Fruit fly (Drosophila melanogaster) whole organism, embryonic: Measurements from ENCODE around the gene CG8312.

Experiments
- Abd-B ChIP-seq: fragments of 200-800 bp; sonication (Bioruptor generic); optimal IDR thresholded peaks from 2 replicates; lab custom pipeline; 2018; ENCODE audit warnings: missing biosample characterization, mild to moderate bottlenecking, missing genetic modification characterization, moderate library complexity
- Aef1 ChIP-seq: fragments of 200-800 bp; sonication (Bioruptor generic); IDR thresholded peaks from 3 replicates; pipeline ENCODE4 v1.3.6; 2022; ENCODE audit warnings: missing biosample characterization, missing genetic modification characterization
- Atf6 ChIP-seq: fragments of 200-800 bp; sonication (Bioruptor generic); IDR thresholded peaks from 2 replicates; pipeline ENCODE4 v1.3.6; 2022; ENCODE audit warnings: missing biosample characterization, missing genetic modification characterization
- CG10431 ChIP-seq: fragments of 200-800 bp; sonication (Bioruptor generic); optimal IDR thresholded peaks from 3 replicates; lab custom pipeline; 2018; ENCODE audit warnings: missing biosample characterization, mild to moderate bottlenecking, missing genetic modification characterization
- CG10462 ChIP-seq: fragments of 200-800 bp; sonication (Bioruptor generic); optimal IDR thresholded peaks from 2 replicates; lab custom pipeline; 2016; ENCODE audit warnings: missing biosample characterization, missing genetic modification characterization
- CG11093 ChIP-seq: fragments of 200-800 bp; sonication (Bioruptor generic); IDR thresholded peaks from 3 replicates; pipeline ENCODE4 v1.3.6; 2022; ENCODE audit warnings: missing biosample characterization, missing genetic modification characterization
- CG11456 ChIP-seq: fragments of 200-800 bp; sonication (Bioruptor generic); IDR thresholded peaks from 3 replicates; pipeline ENCODE4 v1.3.6; 2022; ENCODE audit warnings: missing biosample characterization, missing genetic modification characterization
- CG12942 ChIP-seq: fragments of 200-800 bp; sonication (Bioruptor generic); optimal IDR thresholded peaks from 3 replicates; lab custom pipeline; 2016; ENCODE audit warnings: missing biosample characterization, missing genetic modification characterization
- CG17186 ChIP-seq: fragments of 200-800 bp; sonication (Bioruptor generic); optimal IDR thresholded peaks from 3 replicates; lab custom pipeline; 2017; ENCODE audit warnings: missing biosample characterization, missing genetic modification reagents, missing genetic modification characterization
- CG17829 ChIP-seq: fragments of 200-800 bp; optimal IDR thresholded peaks from 2 replicates; lab custom pipeline; 2019; ENCODE audit warnings: missing biosample characterization, mild to moderate bottlenecking, missing genetic modification characterization, moderate library complexity
- CG2116 ChIP-seq: fragments of 200-800 bp; sonication (Bioruptor generic); optimal IDR thresholded peaks from 3 replicates; lab custom pipeline; 2018; ENCODE audit warnings: missing biosample characterization, mild to moderate bottlenecking, missing genetic modification characterization
- CG2889 ChIP-seq: fragments of 200-800 bp; sonication (Bioruptor generic); IDR thresholded peaks from 3 replicates; pipeline ENCODE4 v1.3.6; 2022; ENCODE audit warnings: missing biosample characterization, missing genetic modification characterization
- CG32772 ChIP-seq: fragments of 200-800 bp; sonication (Bioruptor generic); IDR thresholded peaks from 2 replicates; pipeline ENCODE4 v1.3.6; 2022; ENCODE audit warnings: missing biosample characterization, missing genetic modification characterization
- CG3407 ChIP-seq: fragments of 200-800 bp; sonication (Bioruptor generic); optimal IDR thresholded peaks from 2 replicates; lab custom pipeline; 2018; ENCODE audit warnings: missing biosample characterization, mild to moderate bottlenecking, missing genetic modification characterization
- CG6791 ChIP-seq: fragments of 200-800 bp; sonication (Bioruptor generic); IDR thresholded peaks from 3 replicates; pipeline ENCODE4 v1.3.6; 2022; ENCODE audit warnings: missing biosample characterization, missing genetic modification characterization; ENCODE audit not compliant: partially characterized antibody
- CG8290 ChIP-seq, 3 experiments: fragments of 200-800 bp; sonication (Bioruptor generic); optimal IDR thresholded peaks; 2 replicates each; lab custom pipeline; 2016 to 2019; ENCODE audit warnings: missing biosample characterization in 3 of 3, missing genetic modification characterization in 3 of 3, mild to moderate bottlenecking in 2 of 3, moderate library complexity in 1 of 3
- Camta ChIP-seq: fragments of 200-800 bp; sonication (Bioruptor generic); optimal IDR thresholded peaks from 2 replicates; lab custom pipeline; 2016; ENCODE audit warnings: missing biosample characterization, missing genetic modification characterization
- CoRest ChIP-seq: fragments of 200-800 bp; sonication (Bioruptor generic); optimal IDR thresholded peaks from 3 replicates; lab custom pipeline; 2018; ENCODE audit warnings: missing biosample characterization, mild to moderate bottlenecking, missing genetic modification characterization, moderate library complexity
- Dp ChIP-seq: fragments of 200-800 bp; sonication (Bioruptor generic); optimal IDR thresholded peaks from 2 replicates; lab custom pipeline; 2018; ENCODE audit warnings: missing biosample characterization, mild to moderate bottlenecking, missing genetic modification characterization, moderate library complexity
- Drgx ChIP-seq: fragments of 200-800 bp; sonication (Bioruptor generic); IDR thresholded peaks from 2 replicates; pipeline ENCODE4 v1.3.6; 2022; ENCODE audit warnings: missing biosample characterization, missing genetic modification characterization
- Fer3 ChIP-seq: fragments of 200-800 bp; sonication (Bioruptor generic); optimal IDR thresholded peaks from 2 replicates; lab custom pipeline; 2018; ENCODE audit warnings: missing biosample characterization, mild to moderate bottlenecking, missing genetic modification characterization, moderate library complexity
- H2.0 ChIP-seq: fragments of 200-800 bp; sonication (Bioruptor generic); IDR thresholded peaks from 2 replicates; pipeline ENCODE4 v1.3.6; 2022; ENCODE audit warnings: missing biosample characterization, missing genetic modification characterization
- Hmr ChIP-seq: fragments of 200-800 bp; sonication (Bioruptor generic); optimal IDR thresholded peaks from 3 replicates; lab custom pipeline; 2017; ENCODE audit warnings: mild to moderate bottlenecking, missing biosample characterization, missing genetic modification reagents, missing genetic modification characterization
- Hr51 ChIP-seq, 2 experiments: fragments of 200-800 bp; sonication (Bioruptor generic); optimal IDR thresholded peaks; 2 replicates in 1 of 2; 3 replicates in 1 of 2; lab custom pipeline; 2016 to 2018; ENCODE audit warnings: missing biosample characterization in 2 of 2, missing genetic modification characterization in 2 of 2, mild to moderate bottlenecking in 1 of 2, moderate library complexity in 1 of 2
- NC2β ChIP-seq: fragments of 200-800 bp; sonication (Bioruptor generic); optimal IDR thresholded peaks from 2 replicates; lab custom pipeline; 2016; ENCODE audit warnings: missing biosample characterization, missing genetic modification characterization
- Optix ChIP-seq: fragments of 200-800 bp; sonication (Bioruptor generic); IDR thresholded peaks from 3 replicates; pipeline ENCODE4 v1.3.6; 2022; ENCODE audit warnings: missing biosample characterization, missing genetic modification characterization
- Pdp1 ChIP-seq, 2 experiments: fragments of 200-800 bp; sonication (Bioruptor generic); optimal IDR thresholded peaks; 3 replicates each; lab custom pipeline; 2016; ENCODE audit warnings: missing biosample characterization in 2 of 2, missing genetic modification characterization in 2 of 2, mild to moderate bottlenecking in 1 of 2, moderate library complexity in 1 of 2
- Rfx ChIP-seq: fragments of 200-800 bp; sonication (Bioruptor generic); IDR thresholded peaks from 2 replicates; pipeline ENCODE4 v1.3.6; 2022; ENCODE audit warnings: missing biosample characterization, missing genetic modification characterization
- Ssrp ChIP-seq: fragments of 200-800 bp; sonication (Bioruptor generic); optimal IDR thresholded peaks from 2 replicates; lab custom pipeline; 2018; ENCODE audit warnings: missing biosample characterization, mild to moderate bottlenecking, missing genetic modification characterization, moderate library complexity
- az2 ChIP-seq: fragments of 200-800 bp; sonication (Bioruptor generic); optimal IDR thresholded peaks from 3 replicates; lab custom pipeline; 2016; ENCODE audit warnings: missing biosample characterization, missing genetic modification characterization
- dmrt99B ChIP-seq: fragments of 200-800 bp; sonication (Bioruptor generic); optimal IDR thresholded peaks from 2 replicates; lab custom pipeline; 2018; ENCODE audit warnings: missing biosample characterization, mild to moderate bottlenecking, missing genetic modification characterization, moderate library complexity
- exex ChIP-seq: fragments of 200-800 bp; sonication (Bioruptor generic); optimal IDR thresholded peaks from 4 replicates; lab custom pipeline; 2018; ENCODE audit warnings: missing biosample characterization, mild to moderate bottlenecking, missing genetic modification characterization, moderate library complexity
- fd102C ChIP-seq: fragments of 200-800 bp; sonication (Bioruptor generic); optimal IDR thresholded peaks from 2 replicates; lab custom pipeline; 2018; ENCODE audit warnings: missing biosample characterization, mild to moderate bottlenecking, missing genetic modification characterization, moderate library complexity
- fd96Cb ChIP-seq: fragments of 200-800 bp; sonication (Bioruptor generic); optimal IDR thresholded peaks from 2 replicates; lab custom pipeline; 2018; ENCODE audit warnings: missing biosample characterization, mild to moderate bottlenecking, missing genetic modification characterization, moderate library complexity
- fu2 ChIP-seq: fragments of 200-800 bp; sonication (Bioruptor generic); optimal IDR thresholded peaks from 2 replicates; lab custom pipeline; 2016; ENCODE audit warnings: missing biosample characterization, missing genetic modification characterization
- gcm ChIP-seq: fragments of 200-800 bp; sonication (Bioruptor generic); optimal IDR thresholded peaks from 2 replicates; lab custom pipeline; 2019; ENCODE audit warnings: missing biosample characterization, mild to moderate bottlenecking, missing genetic modification characterization, moderate library complexity
- grau ChIP-seq: fragments of 200-800 bp; optimal IDR thresholded peaks from 3 replicates; lab custom pipeline; 2019; ENCODE audit warnings: missing biosample characterization, mild to moderate bottlenecking, missing genetic modification characterization, moderate library complexity
- jigr1 ChIP-seq: fragments of 200-800 bp; sonication (Bioruptor generic); IDR thresholded peaks from 3 replicates; pipeline ENCODE4 v1.3.6; 2022; ENCODE audit warnings: missing biosample characterization, missing genetic modification characterization
- kah ChIP-seq: fragments of 200-800 bp; sonication (Bioruptor generic); optimal IDR thresholded peaks from 2 replicates; lab custom pipeline; 2018; ENCODE audit warnings: missing biosample characterization, mild to moderate bottlenecking, missing genetic modification characterization
- lbe ChIP-seq: fragments of 200-800 bp; sonication (Bioruptor generic); optimal IDR thresholded peaks from 2 replicates; lab custom pipeline; 2016; ENCODE audit warnings: missing biosample characterization, mild to moderate bottlenecking, missing genetic modification characterization
- nmo ChIP-seq: fragments of 200-800 bp; sonication (Bioruptor generic); optimal IDR thresholded peaks from 2 replicates; lab custom pipeline; 2018; ENCODE audit warnings: missing biosample characterization, mild to moderate bottlenecking, missing genetic modification characterization, moderate library complexity
- org-1 ChIP-seq: fragments of 200-800 bp; sonication (Bioruptor generic); optimal IDR thresholded peaks from 2 replicates; lab custom pipeline; 2017; ENCODE audit warnings: missing biosample characterization, missing genetic modification characterization
- pan ChIP-seq, 4 experiments: fragments of >200 bp in 3 of 4; fragments of 200-800 bp in 1 of 4; sonication (Bioruptor generic) in 1 of 4; optimal IDR thresholded peaks in 3 of 4; IDR thresholded peaks in 1 of 4; 2 replicates each; pipeline versions ENCODE4 v1.3.6 to Lab custom; 2017 to 2022; ENCODE audit warnings: missing biosample characterization in 2 of 4, missing genetic modification characterization in 2 of 4, mixed read lengths in 1 of 4
- schlank ChIP-seq: fragments of 200-800 bp; sonication (Bioruptor generic); optimal IDR thresholded peaks from 2 replicates; lab custom pipeline; 2018; ENCODE audit warnings: missing biosample characterization, mild to moderate bottlenecking, missing genetic modification characterization
- scrt ChIP-seq: fragments of 200-800 bp; sonication (Bioruptor generic); optimal IDR thresholded peaks from 2 replicates; lab custom pipeline; 2018; ENCODE audit warnings: missing biosample characterization, mild to moderate bottlenecking, missing genetic modification characterization, moderate library complexity
- sob ChIP-seq: fragments of 200-800 bp; sonication (Bioruptor generic); IDR thresholded peaks from 2 replicates; pipeline ENCODE4 v1.3.6; 2022; ENCODE audit warnings: missing biosample characterization, missing genetic modification characterization
- ssp ChIP-seq: fragments of 200-800 bp; sonication (Bioruptor generic); IDR thresholded peaks from 2 replicates; pipeline ENCODE4 v1.3.6; 2022; ENCODE audit warnings: missing biosample characterization, missing genetic modification characterization
- tx ChIP-seq: fragments of 200-800 bp; sonication (Bioruptor generic); optimal IDR thresholded peaks from 2 replicates; lab custom pipeline; 2016; ENCODE audit warnings: missing biosample characterization, missing genetic modification characterization
- zfh2 ChIP-seq: fragments of 200-800 bp; sonication (Bioruptor generic); optimal IDR thresholded peaks from 2 replicates; lab custom pipeline; 2016; ENCODE audit warnings: missing biosample characterization, missing genetic modification characterization

CG8312 gene

dm6 chr3R:9626880-9627401 lies 35.8 kb downstream of the CG8312 start, which contains the start of the genes CG9427 and CG8319 (continued):
- TF ChIP-seq fu2 (peak; percentile 64), CG32772 (GFP tag; lab: Robert Waterston, UW) (no peak), Aef1 (GFP tag; lab: Robert Waterston, UW) (peak; percentile 33; the same call in 1 of the 3 replicates), Abd-B (GFP tag; lab: Kevin White, UChicago) (no peak), fd102C (GFP tag; lab: Kevin White, UChicago) (no peak), CG8290 (GFP tag; optimal IDR thresholded peaks at IDR 0.05; lab: Kevin White, UChicago) (peak; percentile 34), CG8290 (tag; optimal IDR thresholded peaks at IDR 0.05; lab: Kevin White, UChicago) (peak in 1 of 2 experiments; percentile 53), CG17829 (tag; lab: Kevin White, UChicago) (peak; percentile 80), fd96Cb (tag; lab: Kevin White, UChicago) (peak; percentile 13), sob (GFP tag; lab: Robert Waterston, UW) (peak; percentile 76), Ssrp (tag; lab: Kevin White, UChicago) (peak; percentile 49), Fer3 (tag; lab: Kevin White, UChicago) (peak; percentile 20), CoRest (tag; lab: Kevin White, UChicago) (peak; percentile 76), Dp (GFP tag; lab: Kevin White, UChicago) (peak; percentile 93), lbe (GFP tag; lab: Kevin White, UChicago) (peak; percentile 10), Hr51 (GFP tag; optimal IDR thresholded peaks at IDR 0.05; lab: Kevin White, UChicago) (peak; percentile 56 to 63), pan (optimal IDR thresholded peaks at IDR 0.05; lab: Kevin White, UChicago) (no peak), pan (GFP tag; optimal IDR thresholded peaks at IDR 0.05 in 1 of 2, IDR thresholded peaks at IDR 0.05 in 1 of 2) (peak in 1 of 2 experiments; percentile 9), NC2β (peak; percentile 28), CG10431 (GFP tag; lab: Kevin White, UChicago) (no peak), dmrt99B (peak; percentile 30), jigr1 (GFP tag; lab: Robert Waterston, UW) (no peak), ssp (GFP tag; lab: Robert Waterston, UW) (peak; percentile 56), Pdp1 (GFP tag; optimal IDR thresholded peaks at IDR 0.05; lab: Kevin White, UChicago) (peak; percentile 52 to 54), exex (tag; lab: Kevin White, UChicago) (peak; percentile 38), CG17186 (GFP tag; lab: Kevin White, UChicago) (peak; percentile 63), tx (peak; percentile 43), grau (peak; percentile 70), CG11456 (GFP tag; lab: Robert Waterston, UW) (0 out of 3 replicates have a peak, but pooled peaks have one; percentile 40), CG2116 (GFP tag; lab: Kevin White, UChicago) (peak; percentile 92), zfh2 (peak; percentile 54), H2.0 (GFP tag; lab: Robert Waterston, UW) (peak; percentile 18; the same call in 1 of the 2 replicates), CG3407 (GFP tag; lab: Kevin White, UChicago) (peak; percentile 17), org-1 (no peak), gcm (GFP tag; lab: Kevin White, UChicago) (peak; percentile 62), CG10462 (GFP tag; lab: Kevin White, UChicago) (peak; percentile 48), CG12942 (GFP tag; lab: Kevin White, UChicago) (peak; percentile 61), nmo (GFP tag; lab: Kevin White, UChicago) (peak; percentile 73), az2 (peak; percentile 51)

DNA sequence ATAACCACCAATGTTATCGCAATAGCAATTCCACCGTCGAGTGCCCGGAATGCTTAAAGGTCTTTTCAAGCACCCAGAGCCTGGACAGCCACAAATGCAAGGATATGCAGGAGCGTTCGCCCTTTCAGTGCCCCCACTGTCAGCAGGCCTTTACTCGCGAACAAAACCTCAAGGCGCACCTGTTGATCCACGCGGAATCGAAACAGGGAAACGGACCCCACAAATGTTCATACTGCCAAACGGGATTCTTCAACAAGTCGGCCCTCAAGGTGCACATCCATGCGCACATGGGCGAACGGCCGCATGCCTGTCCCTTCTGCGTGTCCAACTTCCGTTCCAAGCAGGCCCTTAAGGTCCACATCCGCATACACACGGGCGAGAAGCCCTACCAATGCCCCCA lies 36.9 kb downstream of the CG8312 start:
- TF ChIP-seq CG2889 = no peak
- TF ChIP-seq CG6791 (GFP tag; lab: Robert Waterston, UW) = 0 out of 3 replicates have a peak, but pooled peaks have one; percentile 34
- TF ChIP-seq Optix (GFP tag; lab: Robert Waterston, UW) = 0 out of 3 replicates have a peak, but pooled peaks have one; percentile 21
- TF ChIP-seq Camta = no peak
- TF ChIP-seq scrt (GFP tag; lab: Kevin White, UChicago) = peak; percentile 40
- TF ChIP-seq Hmr (GFP tag; lab: Kevin White, UChicago) = no peak
- TF ChIP-seq CG11456 (GFP tag; lab: Robert Waterston, UW) = 0 out of 3 replicates have a peak, but pooled peaks have one; percentile 41
- 0 out of 3 replicates have a peak, but pooled peaks have one; percentile 22 for TF ChIP-seq CG11093
- TF ChIP-seq schlank (tag; lab: Kevin White, UChicago) = no peak
- TF ChIP-seq Rfx (GFP tag; lab: Robert Waterston, UW) = no peak
- peak; percentile 68 for TF ChIP-seq kah (GFP tag; lab: Kevin White, UChicago)
- peak; percentile 23; the same call in 1 of the 2 replicates for TF ChIP-seq Atf6 (GFP tag; lab: Robert Waterston, UW)
- 0 out of 2 replicates have a peak, but pooled peaks have one; percentile 13 for TF ChIP-seq Drgx (GFP tag; lab: Robert Waterston, UW)
